Worm (Caenorhabditis elegans) whole organism, L3 larva: ENCODE measurements around the gene EGAP1.1.

ENCODE experiments used
- R02D3.7 ChIP-seq: fragments of 150-350 bp; optimal IDR thresholded peaks from 2 replicates; lab custom pipeline; 2014; ENCODE audit warnings: missing biosample characterization, missing genetic modification characterization
- aly-2 ChIP-seq: fragments of 150-350 bp; optimal IDR thresholded peaks from 2 replicates; lab custom pipeline; 2014; ENCODE audit warnings: missing biosample characterization, missing genetic modification characterization
- ama-1 ChIP-seq: fragments of 150-350 bp; optimal IDR thresholded peaks from 2 replicates; lab custom pipeline; 2018
- ceh-28 ChIP-seq: fragments of 150-350 bp; optimal IDR thresholded peaks from 2 replicates; lab custom pipeline; 2014; ENCODE audit warnings: missing biosample characterization, missing genetic modification reagents, missing genetic modification characterization
- egl-5 ChIP-seq: fragments of 150-350 bp; optimal IDR thresholded peaks from 2 replicates; lab custom pipeline; 2017; ENCODE audit warnings: missing biosample characterization, missing genetic modification reagents, missing genetic modification characterization, inconsistent platforms
- elt-1 ChIP-seq: fragments of 150-350 bp; optimal IDR thresholded peaks from 2 replicates; lab custom pipeline; 2014; ENCODE audit warnings: missing biosample characterization, missing genetic modification characterization
- elt-2 ChIP-seq: sonication (generic microtip); optimal IDR thresholded peaks from 2 replicates; lab custom pipeline; 2016; ENCODE audit warnings: missing genetic modification reagents, mild to moderate bottlenecking, missing genetic modification characterization, missing compliant biosample characterization
- fkh-10 ChIP-seq: sonication (generic microtip); optimal IDR thresholded peaks from 2 replicates; lab custom pipeline; 2017; ENCODE audit warnings: missing biosample characterization, missing genetic modification reagents, missing genetic modification characterization
- fos-1 ChIP-seq: fragments of 150-350 bp; optimal IDR thresholded peaks from 2 replicates; lab custom pipeline; 2014; ENCODE audit warnings: missing biosample characterization, missing genetic modification characterization
- hmg-11 ChIP-seq: sonication (generic microtip); optimal IDR thresholded peaks from 2 replicates; lab custom pipeline; 2016; ENCODE audit warnings: missing genetic modification characterization, missing compliant biosample characterization
- lin-15B ChIP-seq: fragments of 150-350 bp; optimal IDR thresholded peaks from 2 replicates; lab custom pipeline; 2014; ENCODE audit warnings: missing biosample characterization, missing genetic modification characterization
- lin-39 ChIP-seq: fragments of 150-350 bp; optimal IDR thresholded peaks from 2 replicates; lab custom pipeline; 2018; ENCODE audit warnings: missing biosample characterization, missing genetic modification reagents, missing genetic modification characterization
- lsy-12 ChIP-seq: sonication (generic microtip); optimal IDR thresholded peaks from 2 replicates; lab custom pipeline; 2016; ENCODE audit warnings: mild to moderate bottlenecking, missing genetic modification characterization, missing compliant biosample characterization
- mdl-1 ChIP-seq: fragments of 150-350 bp; optimal IDR thresholded peaks from 2 replicates; lab custom pipeline; 2014; ENCODE audit warnings: missing biosample characterization, missing genetic modification characterization
- nfya-1 ChIP-seq: sonication (generic microtip); optimal IDR thresholded peaks from 2 replicates; lab custom pipeline; 2017; ENCODE audit warnings: missing genetic modification characterization, mild to moderate bottlenecking, missing compliant biosample characterization, antibody characterized with exemption, moderate library complexity; ENCODE audit not compliant: insufficient read depth
- nhr-11 ChIP-seq: fragments of 150-350 bp; optimal IDR thresholded peaks from 2 replicates; lab custom pipeline; 2014; ENCODE audit warnings: missing biosample characterization, missing genetic modification characterization
- nhr-12 ChIP-seq: fragments of 150-350 bp; optimal IDR thresholded peaks from 2 replicates; lab custom pipeline; 2014; ENCODE audit warnings: missing biosample characterization, missing genetic modification characterization
- nhr-23 ChIP-seq: fragments of 150-350 bp; optimal IDR thresholded peaks from 2 replicates; lab custom pipeline; 2014; ENCODE audit warnings: missing biosample characterization, missing genetic modification reagents, missing genetic modification characterization
- nhr-237 ChIP-seq: fragments of 150-350 bp; optimal IDR thresholded peaks from 2 replicates; lab custom pipeline; 2014; ENCODE audit warnings: missing biosample characterization, missing genetic modification characterization
- nhr-25 ChIP-seq: sonication (generic microtip); optimal IDR thresholded peaks from 2 replicates; lab custom pipeline; 2017; ENCODE audit warnings: missing biosample characterization, missing genetic modification characterization
- nhr-28 ChIP-seq: fragments of 150-350 bp; optimal IDR thresholded peaks from 2 replicates; lab custom pipeline; 2014; ENCODE audit warnings: missing biosample characterization, missing genetic modification characterization
- nhr-43 ChIP-seq: sonication (generic microtip); optimal IDR thresholded peaks from 2 replicates; lab custom pipeline; 2016; ENCODE audit warnings: mild to moderate bottlenecking, missing genetic modification characterization, missing compliant biosample characterization; ENCODE audit not compliant: poor library complexity, severe bottlenecking
- nhr-67 ChIP-seq: fragments of 150-350 bp; optimal IDR thresholded peaks from 2 replicates; lab custom pipeline; 2014; ENCODE audit warnings: missing biosample characterization, missing genetic modification characterization
- nhr-76 ChIP-seq: fragments of 150-350 bp; sonication (generic microtip); optimal IDR thresholded peaks from 5 replicates; lab custom pipeline; 2014; ENCODE audit warnings: missing biosample characterization, missing genetic modification characterization
- nhr-77 ChIP-seq: fragments of 150-350 bp; optimal IDR thresholded peaks from 2 replicates; lab custom pipeline; 2014; ENCODE audit warnings: missing biosample characterization, missing genetic modification characterization
- pha-4 ChIP-seq: fragments of 150-350 bp; optimal IDR thresholded peaks from 2 replicates; lab custom pipeline; 2014; ENCODE audit warnings: missing biosample characterization, missing genetic modification reagents, missing genetic modification characterization
- pqm-1 ChIP-seq: fragments of 150-350 bp; optimal IDR thresholded peaks from 2 replicates; lab custom pipeline; 2017; ENCODE audit warnings: missing biosample characterization, missing genetic modification characterization, inconsistent platforms
- sea-2 ChIP-seq: fragments of 150-350 bp; sonication (generic microtip); optimal IDR thresholded peaks from 4 replicates; lab custom pipeline; 2014; ENCODE audit warnings: missing biosample characterization, missing genetic modification reagents, missing genetic modification characterization
- skn-1 ChIP-seq: fragments of 150-350 bp; optimal IDR thresholded peaks from 2 replicates; lab custom pipeline; 2014; ENCODE audit warnings: missing biosample characterization, missing genetic modification characterization
- snpc-4 ChIP-seq: fragments of 150-350 bp; optimal IDR thresholded peaks from 2 replicates; lab custom pipeline; 2014; ENCODE audit warnings: missing biosample characterization, missing genetic modification characterization
- tbx-2 ChIP-seq: sonication (generic microtip); optimal IDR thresholded peaks from 2 replicates; lab custom pipeline; 2016; ENCODE audit warnings: mild to moderate bottlenecking, missing genetic modification characterization, missing compliant biosample characterization
- unc-62 ChIP-seq: fragments of 150-350 bp; sonication (generic microtip); optimal IDR thresholded peaks from 4 replicates; lab custom pipeline; 2014; ENCODE audit warnings: missing biosample characterization, missing genetic modification reagents, missing genetic modification characterization
- ztf-4 ChIP-seq: fragments of 150-350 bp; optimal IDR thresholded peaks from 2 replicates; lab custom pipeline; 2014; ENCODE audit warnings: missing biosample characterization, missing genetic modification characterization

The EGAP1.1 gene

ce11 chrIII:5953041-5953912, 16.3 kb upstream of the EGAP1.1 start:
- TF ChIP-seq mdl-1, result no peak
- TF ChIP-seq nhr-25 (tag; lab: Kevin White, UChicago), result peak; percentile 67
- peak; percentile 35 for TF ChIP-seq ama-1 (lab: Kevin White, UChicago)
- no peak for TF ChIP-seq nhr-76 (tag; lab: Kevin White, UChicago)
- TF ChIP-seq tbx-2, result no peak
- peak; percentile 15 for TF ChIP-seq pqm-1 (tag; lab: Kevin White, UChicago)
- no peak for TF ChIP-seq nhr-28 (tag; lab: Kevin White, UChicago)
- TF ChIP-seq nhr-12, result no peak
- no peak for TF ChIP-seq skn-1
- TF ChIP-seq nhr-43 (tag; lab: Kevin White, UChicago), result peak; percentile 55
- peak; percentile 40 for TF ChIP-seq nhr-77 (tag; lab: Kevin White, UChicago)
- TF ChIP-seq fos-1 (tag; lab: Kevin White, UChicago), result no peak
- peak; percentile 73 for TF ChIP-seq aly-2 (tag; lab: Kevin White, UChicago)
- peak; percentile 42 for TF ChIP-seq nhr-23 (tag; lab: Kevin White, UChicago)
- no peak for TF ChIP-seq R02D3.7 (tag; lab: Kevin White, UChicago)
- peak; percentile 12 for TF ChIP-seq pha-4 (tag; lab: Kevin White, UChicago)
- no peak for TF ChIP-seq elt-2 (tag; lab: Kevin White, UChicago)
- no peak for TF ChIP-seq nhr-67 (tag; lab: Kevin White, UChicago)
- TF ChIP-seq ztf-4, result peak; percentile 6

DNA sequence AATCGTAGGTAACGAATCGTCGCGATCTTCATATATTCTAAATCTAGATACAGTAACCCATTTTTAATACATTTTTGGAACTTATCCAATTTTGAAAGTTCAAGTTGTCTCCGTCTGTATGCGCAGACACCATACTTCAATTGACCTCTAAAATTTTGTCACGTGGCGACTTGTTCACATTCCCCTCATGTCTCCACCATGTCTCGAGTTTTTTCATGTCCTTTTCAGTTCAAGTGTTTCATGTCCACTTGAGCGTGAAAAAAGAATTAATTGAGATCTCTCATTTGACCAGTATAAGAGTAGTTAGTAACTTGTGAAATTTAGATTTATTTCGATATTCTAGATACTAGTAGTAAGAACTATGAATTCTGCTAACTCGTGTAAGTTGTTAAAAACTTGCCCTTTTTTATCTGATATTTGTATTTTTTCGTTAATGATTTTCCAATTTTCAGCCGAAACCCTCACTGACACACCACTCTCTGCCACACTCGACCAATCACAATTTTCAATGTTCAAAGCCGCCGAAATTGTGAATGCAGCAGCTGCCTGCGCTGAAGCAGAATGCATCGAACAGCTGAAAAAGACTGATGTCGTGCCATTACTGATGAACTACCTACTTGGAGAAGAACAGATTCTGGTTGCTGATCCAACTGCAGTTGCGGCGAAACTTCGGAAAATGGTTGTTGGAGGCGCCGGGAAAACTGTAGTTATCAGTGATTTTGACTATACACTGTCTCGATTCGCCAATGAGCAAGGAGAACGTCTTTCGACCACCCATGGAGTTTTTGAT, 14.8 kb upstream of the EGAP1.1 start:
- TF ChIP-seq sea-2 (GFP tag; lab: Kevin White, UChicago) (no peak), nhr-25 (tag; lab: Kevin White, UChicago) (peak; percentile 87), unc-62 (GFP tag; lab: Kevin White, UChicago) (no peak), lin-39 (tag; lab: Kevin White, UChicago) (no peak), snpc-4 (tag; lab: Kevin White, UChicago) (no peak), ama-1 (lab: Kevin White, UChicago) (peak; percentile 58), nhr-76 (tag; lab: Kevin White, UChicago) (no peak), nfya-1 (tag; lab: Kevin White, UChicago) (peak; percentile 13), lin-15B (tag; lab: Kevin White, UChicago) (no peak), elt-1 (tag; lab: Kevin White, UChicago) (no peak), pha-4 (tag; lab: Kevin White, UChicago) (no peak), mdl-1 (peak; percentile 22), nhr-23 (tag; lab: Kevin White, UChicago) (peak; percentile 27), ceh-28 (tag; lab: Kevin White, UChicago) (no peak), nhr-237 (tag; lab: Kevin White, UChicago) (no peak)

- TF ChIP-seq nhr-25 (tag; lab: Kevin White, UChicago) (peak; percentile 17), nfya-1 (tag; lab: Kevin White, UChicago) (peak; percentile 5), ama-1 (lab: Kevin White, UChicago) (peak; percentile 44), nhr-43 (tag; lab: Kevin White, UChicago) (peak; percentile 27), lin-15B (tag; lab: Kevin White, UChicago) (no peak), elt-2 (tag; lab: Kevin White, UChicago) (peak; percentile 75), pqm-1 (tag; lab: Kevin White, UChicago) (peak; percentile 42), nhr-28 (tag; lab: Kevin White, UChicago) (no peak)
- TF ChIP-seq, all 47 proteins: peak for 6
Measured at ce11 chrIII:5950756-5951345, 13.8 kb upstream of the EGAP1.1 start.

DNA sequence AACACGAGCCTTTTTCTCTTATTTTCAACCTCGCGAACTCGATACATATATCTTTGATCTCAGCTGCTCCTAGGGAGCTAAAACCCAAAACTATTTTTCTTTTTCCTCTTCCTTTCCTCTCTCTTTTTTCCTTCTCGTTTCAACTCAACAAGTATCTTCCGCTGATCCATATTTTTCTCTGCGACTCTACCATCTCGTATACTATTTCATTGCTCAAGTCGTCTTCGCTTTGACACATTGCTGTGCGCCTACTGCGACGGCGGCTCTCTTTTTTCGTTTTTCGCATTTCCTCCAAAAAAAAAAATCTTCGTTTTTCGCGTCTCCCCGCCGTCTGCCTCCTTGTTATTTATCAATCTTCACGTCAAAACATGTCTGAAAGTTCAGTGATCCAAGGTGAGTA, 12.8 kb upstream of the EGAP1.1 start:
- peak; percentile 49 for TF ChIP-seq fkh-10 (GFP tag; lab: Kevin White, UChicago)
- TF ChIP-seq egl-5, result no peak
- TF ChIP-seq nhr-237 (tag; lab: Kevin White, UChicago), result no peak
- TF ChIP-seq hmg-11 (tag; lab: Kevin White, UChicago), result peak; percentile 21
- no peak for TF ChIP-seq lin-15B (tag; lab: Kevin White, UChicago)
- TF ChIP-seq nhr-67 (tag; lab: Kevin White, UChicago), result no peak
- TF ChIP-seq snpc-4 (tag; lab: Kevin White, UChicago), result peak; percentile 15
- TF ChIP-seq nfya-1 (tag; lab: Kevin White, UChicago), result peak; percentile 67
- no peak for TF ChIP-seq aly-2 (tag; lab: Kevin White, UChicago)
- peak; percentile 54 for TF ChIP-seq lin-39 (tag; lab: Kevin White, UChicago)
- TF ChIP-seq nhr-11 (tag; lab: Kevin White, UChicago), result no peak
- TF ChIP-seq lsy-12 (tag; lab: Kevin White, UChicago), result no peak
- TF ChIP-seq nhr-23 (tag; lab: Kevin White, UChicago), result no peak
- TF ChIP-seq, all 47 proteins: peak for 5
